Worm (Caenorhabditis elegans): ENCODE data around the gene T02C1.2.

ce11 chrIII:9206185-9206584, 44.6 kb upstream of the T02C1.2 start, which contains the start of gene ZC84.1:
- TF ChIP-seq ZK546.5 (tag; optimal IDR thresholded peaks at IDR 0.05) (no peak), unc-39 (tag; optimal IDR thresholded peaks at IDR 0.05) (no peak)
